Fruit fly (Drosophila melanogaster) S2 (cell line): Measurements from ENCODE around the gene CG32982.

ENCODE experiments used
- CG8478 ChIP-seq: fragments of >200 bp; optimal IDR thresholded peaks from 2 replicates; lab custom pipeline; 2018
- CTCF ChIP-seq, 2 experiments: fragments of >200 bp; optimal IDR thresholded peaks; 2 replicates each; lab custom pipeline; 2018

dm6 chr2L:9140945-9141440 is 15.5 kb downstream of the CG32982 start:
- TF ChIP-seq CTCF (optimal IDR thresholded peaks at IDR 0.05; lab: Kevin White, UChicago) (no peak), CG8478 (no peak)
